Fruit fly (Drosophila melanogaster) whole organism, embryonic: ENCODE measurements around the gene RhoBTB.

Source experiments
- CG10431 ChIP-seq: fragments of 200-800 bp; sonication (Bioruptor generic); optimal IDR thresholded peaks from 3 replicates; lab custom pipeline; 2018; ENCODE audit warnings: missing biosample characterization, mild to moderate bottlenecking, missing genetic modification characterization
- CG10543 ChIP-seq: fragments of 200-800 bp; sonication (Bioruptor generic); optimal IDR thresholded peaks from 3 replicates; lab custom pipeline; 2017; ENCODE audit warnings: missing biosample characterization, mild to moderate bottlenecking, missing genetic modification characterization, moderate library complexity
- CG12299 ChIP-seq: fragments of 200-800 bp; sonication (Bioruptor generic); optimal IDR thresholded peaks from 2 replicates; lab custom pipeline; 2018; ENCODE audit warnings: missing biosample characterization, mild to moderate bottlenecking, missing genetic modification characterization
- CG13296 ChIP-seq: fragments of 200-800 bp; sonication (Bioruptor generic); optimal IDR thresholded peaks from 3 replicates; lab custom pipeline; 2018; ENCODE audit warnings: missing biosample characterization, mild to moderate bottlenecking, missing genetic modification characterization
- CG14965 ChIP-seq: fragments of 200-800 bp; sonication (Bioruptor generic); optimal IDR thresholded peaks from 2 replicates; lab custom pipeline; 2016; ENCODE audit warnings: missing biosample characterization, missing genetic modification characterization, borderline replicate concordance
- CG15479 ChIP-seq: fragments of 200-800 bp; sonication (Bioruptor generic); optimal IDR thresholded peaks from 3 replicates; lab custom pipeline; 2019; ENCODE audit warnings: missing biosample characterization, mild to moderate bottlenecking, missing genetic modification characterization, moderate library complexity
- CG15601 ChIP-seq: fragments of 200-800 bp; sonication (Bioruptor generic); optimal IDR thresholded peaks from 3 replicates; lab custom pipeline; 2019; ENCODE audit warnings: missing biosample characterization, mild to moderate bottlenecking, missing genetic modification characterization, moderate library complexity
- CG15696 ChIP-seq: fragments of 200-800 bp; sonication (Bioruptor generic); optimal IDR thresholded peaks from 2 replicates; lab custom pipeline; 2019; ENCODE audit warnings: missing biosample characterization, mild to moderate bottlenecking, missing genetic modification characterization, moderate library complexity
- CG1832 ChIP-seq: fragments of 200-800 bp; sonication (Bioruptor generic); optimal IDR thresholded peaks from 2 replicates; lab custom pipeline; 2017; ENCODE audit warnings: missing biosample characterization, mild to moderate bottlenecking, missing genetic modification characterization, inconsistent platforms
- CG2116 ChIP-seq: fragments of 200-800 bp; sonication (Bioruptor generic); optimal IDR thresholded peaks from 3 replicates; lab custom pipeline; 2018; ENCODE audit warnings: missing biosample characterization, mild to moderate bottlenecking, missing genetic modification characterization
- CG31388 ChIP-seq: fragments of 200-800 bp; sonication (Bioruptor generic); optimal IDR thresholded peaks from 2 replicates; lab custom pipeline; 2016; ENCODE audit warnings: missing biosample characterization, missing genetic modification characterization
- CG3163 ChIP-seq: fragments of 200-800 bp; sonication (Bioruptor generic); optimal IDR thresholded peaks from 3 replicates; lab custom pipeline; 2016; ENCODE audit warnings: missing biosample characterization, missing genetic modification characterization
- CG4617 ChIP-seq: fragments of 200-800 bp; sonication (Bioruptor generic); optimal IDR thresholded peaks from 3 replicates; lab custom pipeline; 2016; ENCODE audit warnings: missing biosample characterization, missing genetic modification characterization, borderline replicate concordance
- CG4854 ChIP-seq: fragments of 200-800 bp; sonication (Bioruptor generic); optimal IDR thresholded peaks from 2 replicates; lab custom pipeline; 2016; ENCODE audit warnings: missing biosample characterization, missing genetic modification characterization, inconsistent platforms
- CG6254 ChIP-seq: fragments of 200-800 bp; sonication (Bioruptor generic); optimal IDR thresholded peaks from 3 replicates; lab custom pipeline; 2017; ENCODE audit warnings: mild to moderate bottlenecking, missing biosample characterization, missing genetic modification reagents, missing genetic modification characterization
- CG6683 ChIP-seq: fragments of 200-800 bp; sonication (Bioruptor generic); optimal IDR thresholded peaks from 2 replicates; lab custom pipeline; 2017; ENCODE audit warnings: missing biosample characterization, mild to moderate bottlenecking, missing genetic modification characterization, missing genetic modification reagents
- CG7357 ChIP-seq: fragments of 200-800 bp; sonication (Bioruptor generic); IDR thresholded peaks from 3 replicates; pipeline ENCODE4 v1.3.6; 2022; ENCODE audit warnings: missing biosample characterization, missing genetic modification characterization
- CG9609 ChIP-seq: fragments of 200-800 bp; sonication (Bioruptor generic); optimal IDR thresholded peaks from 3 replicates; lab custom pipeline; 2016; ENCODE audit warnings: missing biosample characterization, missing genetic modification characterization
- CrebB ChIP-seq: fragments of 200-800 bp; sonication (Bioruptor generic); optimal IDR thresholded peaks from 3 replicates; lab custom pipeline; 2018; ENCODE audit warnings: missing biosample characterization, mild to moderate bottlenecking, missing genetic modification characterization
- D ChIP-seq, 2 experiments: fragments of 200-800 bp in 1 of 2; fragments of >200 bp in 1 of 2; sonication (Bioruptor generic) in 1 of 2; optimal IDR thresholded peaks; 2 replicates in 1 of 2; 3 replicates in 1 of 2; lab custom pipeline; 2017; ENCODE audit warnings: mild to moderate bottlenecking in 1 of 2, missing biosample characterization in 1 of 2, missing genetic modification characterization in 1 of 2, missing genetic modification reagents in 1 of 2
- H15 ChIP-seq: fragments of 200-800 bp; sonication (Bioruptor generic); IDR thresholded peaks from 3 replicates; pipeline ENCODE4 v1.3.6; 2022; ENCODE audit warnings: missing biosample characterization, missing genetic modification characterization
- MBD-R2 ChIP-seq: fragments of 200-800 bp; sonication (Bioruptor generic); IDR thresholded peaks from 2 replicates; pipeline ENCODE4 v1.3.6; 2022; ENCODE audit warnings: missing biosample characterization, missing genetic modification characterization
- Mrtf ChIP-seq: fragments of 200-800 bp; sonication (Bioruptor generic); IDR thresholded peaks from 3 replicates; pipeline ENCODE4 v1.3.6; 2022; ENCODE audit warnings: missing biosample characterization, missing genetic modification characterization
- Nf-YB ChIP-seq: fragments of 200-800 bp; sonication (Bioruptor generic); optimal IDR thresholded peaks from 3 replicates; lab custom pipeline; 2019; ENCODE audit warnings: missing biosample characterization, mild to moderate bottlenecking, missing genetic modification characterization, moderate library complexity
- Nf-YC ChIP-seq: fragments of 200-800 bp; optimal IDR thresholded peaks from 3 replicates; lab custom pipeline; 2019; ENCODE audit warnings: missing biosample characterization, mild to moderate bottlenecking, missing genetic modification characterization, moderate library complexity
- Rfx ChIP-seq: fragments of 200-800 bp; sonication (Bioruptor generic); IDR thresholded peaks from 2 replicates; pipeline ENCODE4 v1.3.6; 2022; ENCODE audit warnings: missing biosample characterization, missing genetic modification characterization
- Sry-β ChIP-seq: fragments of 200-800 bp; sonication (Bioruptor generic); optimal IDR thresholded peaks from 2 replicates; lab custom pipeline; 2018; ENCODE audit warnings: missing biosample characterization, mild to moderate bottlenecking, missing genetic modification characterization, moderate library complexity
- Ssrp ChIP-seq: fragments of 200-800 bp; sonication (Bioruptor generic); optimal IDR thresholded peaks from 2 replicates; lab custom pipeline; 2018; ENCODE audit warnings: missing biosample characterization, mild to moderate bottlenecking, missing genetic modification characterization, moderate library complexity
- Tbp ChIP-seq: fragments of >200 bp; optimal IDR thresholded peaks from 2 replicates; lab custom pipeline; 2018; ENCODE audit warnings: missing biosample characterization, missing genetic modification characterization
- btn ChIP-seq: fragments of 200-800 bp; sonication (Bioruptor generic); optimal IDR thresholded peaks from 2 replicates; lab custom pipeline; 2016; ENCODE audit warnings: missing biosample characterization, missing genetic modification characterization
- cg ChIP-seq: fragments of 200-800 bp; sonication (Bioruptor generic); optimal IDR thresholded peaks from 3 replicates; lab custom pipeline; 2019; ENCODE audit warnings: missing biosample characterization, mild to moderate bottlenecking, missing genetic modification characterization, moderate library complexity
- ci ChIP-seq: fragments of 200-800 bp; sonication (Bioruptor generic); IDR thresholded peaks from 3 replicates; pipeline ENCODE4 v1.3.6; 2022; ENCODE audit warnings: missing biosample characterization, missing genetic modification characterization
- crc ChIP-seq: fragments of 200-800 bp; sonication (Bioruptor generic); optimal IDR thresholded peaks from 2 replicates; lab custom pipeline; 2016; ENCODE audit warnings: missing biosample characterization, missing genetic modification characterization
- h ChIP-seq: fragments of >200 bp; optimal IDR thresholded peaks from 2 replicates; lab custom pipeline; 2017
- jing ChIP-seq: fragments of 200-800 bp; sonication (Bioruptor generic); optimal IDR thresholded peaks from 2 replicates; lab custom pipeline; 2018; ENCODE audit warnings: missing biosample characterization, mild to moderate bottlenecking, missing genetic modification characterization
- ken ChIP-seq: fragments of 200-800 bp; sonication (Bioruptor generic); IDR thresholded peaks from 3 replicates; pipeline ENCODE4 v1.3.6; 2022; ENCODE audit warnings: missing biosample characterization, missing genetic modification characterization
- knrl ChIP-seq: fragments of 200-800 bp; sonication (Bioruptor generic); IDR thresholded peaks from 3 replicates; pipeline ENCODE4 v1.3.6; 2022; ENCODE audit warnings: missing biosample characterization, missing genetic modification characterization; ENCODE audit not compliant: partially characterized antibody
- mld ChIP-seq: fragments of 200-800 bp; sonication (Bioruptor generic); IDR thresholded peaks from 3 replicates; pipeline ENCODE4 v1.3.6; 2022; ENCODE audit warnings: missing biosample characterization, missing genetic modification characterization; ENCODE audit not compliant: partially characterized antibody
- org-1 ChIP-seq: fragments of 200-800 bp; sonication (Bioruptor generic); optimal IDR thresholded peaks from 2 replicates; lab custom pipeline; 2017; ENCODE audit warnings: missing biosample characterization, missing genetic modification characterization
- pb ChIP-seq: fragments of 200-800 bp; sonication (Bioruptor generic); optimal IDR thresholded peaks from 3 replicates; lab custom pipeline; 2016; ENCODE audit warnings: missing biosample characterization, missing genetic modification characterization
- pzg ChIP-seq: fragments of 200-800 bp; sonication (Bioruptor generic); optimal IDR thresholded peaks from 3 replicates; lab custom pipeline; 2018; ENCODE audit warnings: missing biosample characterization, mild to moderate bottlenecking, missing genetic modification characterization, moderate library complexity
- schlank ChIP-seq: fragments of 200-800 bp; sonication (Bioruptor generic); optimal IDR thresholded peaks from 2 replicates; lab custom pipeline; 2018; ENCODE audit warnings: missing biosample characterization, mild to moderate bottlenecking, missing genetic modification characterization
- sens ChIP-seq: fragments of 200-800 bp; sonication (Bioruptor generic); peaks from one replicate; lab custom pipeline; 2016; ENCODE audit warnings: missing biosample characterization, missing genetic modification characterization
- sens-2 ChIP-seq: fragments of 200-800 bp; sonication (Bioruptor generic); IDR thresholded peaks from 2 replicates; pipeline ENCODE4 v1.3.6; 2022; ENCODE audit warnings: missing biosample characterization, missing genetic modification characterization
- shn ChIP-seq: fragments of 200-800 bp; sonication (Bioruptor generic); optimal IDR thresholded peaks from 3 replicates; lab custom pipeline; 2016; ENCODE audit warnings: missing biosample characterization, missing genetic modification characterization
- tio ChIP-seq: fragments of 200-800 bp; sonication (Bioruptor generic); optimal IDR thresholded peaks from 2 replicates; lab custom pipeline; 2017; ENCODE audit warnings: missing biosample characterization, missing genetic modification characterization, inconsistent platforms
- trem ChIP-seq: fragments of 200-800 bp; optimal IDR thresholded peaks from 3 replicates; lab custom pipeline; 2019; ENCODE audit warnings: missing biosample characterization, mild to moderate bottlenecking, missing genetic modification characterization, moderate library complexity
- zen2 ChIP-seq: fragments of 200-800 bp; sonication (Bioruptor generic); IDR thresholded peaks from 3 replicates; pipeline ENCODE4 v1.3.6; 2022; ENCODE audit warnings: missing biosample characterization, missing genetic modification characterization; ENCODE audit not compliant: partially characterized antibody

The RhoBTB gene

dm6 chr3L:20384086-20384810 lies 8.2 kb downstream of the RhoBTB start, which contains the start of the genes CG5498 and fbl (continued):
- TF ChIP-seq zen2 (GFP tag; lab: Robert Waterston, UW), result no peak; the same call in 2 of the 3 replicates
- no peak for TF ChIP-seq Nf-YB
- TF ChIP-seq CG15601 (tag; lab: Kevin White, UChicago), result peak; percentile 56
- TF ChIP-seq Nf-YC, result peak; percentile 68
- peak; percentile 8 for TF ChIP-seq org-1 (GFP tag; lab: Kevin White, UChicago)
- TF ChIP-seq CG4617, result peak; percentile 8
- TF ChIP-seq ken, result no peak
- peak; percentile 43 for TF ChIP-seq CG10431 (GFP tag; lab: Kevin White, UChicago)
- TF ChIP-seq schlank (tag; lab: Kevin White, UChicago), result no peak
- no peak for TF ChIP-seq cg
- TF ChIP-seq D (optimal IDR thresholded peaks at IDR 0.05; lab: Kevin White, UChicago), result no peak
- TF ChIP-seq D (GFP tag; optimal IDR thresholded peaks at IDR 0.05; lab: Kevin White, UChicago), result peak; percentile 41
- TF ChIP-seq Ssrp (tag; lab: Kevin White, UChicago), result peak; percentile 32
- TF ChIP-seq CG10543, result peak; percentile 74
- peak; percentile 83 for TF ChIP-seq trem (tag; lab: Kevin White, UChicago)
- TF ChIP-seq Mrtf (GFP tag; lab: Robert Waterston, UW), result no peak
- TF ChIP-seq H15 (GFP tag; lab: Robert Waterston, UW), result no peak

- TF ChIP-seq sens (peak; percentile 61), h (lab: Kevin White, UChicago) (no peak), CG15696 (tag; lab: Kevin White, UChicago) (no peak)
Observed at dm6 chr3L:20385006-20385405, 9.0 kb downstream of the RhoBTB start.

- TF ChIP-seq CG3163 (GFP tag; lab: Kevin White, UChicago), result no peak
- TF ChIP-seq jing (GFP tag; lab: Kevin White, UChicago), result no peak
- no peak for TF ChIP-seq pzg (GFP tag; lab: Kevin White, UChicago)
- TF ChIP-seq ci (GFP tag; lab: Robert Waterston, UW), result peak; percentile 24; the same call in 1 of the 3 replicates
- TF ChIP-seq CrebB (tag; lab: Kevin White, UChicago), result peak; percentile 17
- no peak for TF ChIP-seq knrl
- no peak for TF ChIP-seq Sry-β (GFP tag; lab: Kevin White, UChicago)
- TF ChIP-seq btn, result no peak
- no peak for TF ChIP-seq CG31388
- no peak for TF ChIP-seq CG9609 (GFP tag; lab: Kevin White, UChicago)
- TF ChIP-seq CG13296, result no peak
- TF ChIP-seq pb (GFP tag; lab: Kevin White, UChicago), result no peak
- no peak for TF ChIP-seq mld
- no peak for TF ChIP-seq Rfx (GFP tag; lab: Robert Waterston, UW)
- TF ChIP-seq CG7357, result no peak
- TF ChIP-seq MBD-R2 (GFP tag; lab: Robert Waterston, UW), result no peak
- TF ChIP-seq CG6254 (GFP tag; lab: Kevin White, UChicago), result no peak
- TF ChIP-seq Tbp (GFP tag; lab: Kevin White, UChicago), result no peak
- TF ChIP-seq CG14965 (GFP tag; lab: Kevin White, UChicago), result no peak
- no peak for TF ChIP-seq shn (GFP tag; lab: Kevin White, UChicago)
- TF ChIP-seq CG12299 (tag; lab: Kevin White, UChicago), result no peak
- TF ChIP-seq CG1832, result no peak
- TF ChIP-seq CG2116 (GFP tag; lab: Kevin White, UChicago), result no peak
- no peak for TF ChIP-seq crc
- no peak for TF ChIP-seq CG4854 (GFP tag; lab: Kevin White, UChicago)
- TF ChIP-seq sens-2 (GFP tag; lab: Robert Waterston, UW), result peak; percentile 85
- TF ChIP-seq CG6683, result no peak
- peak; percentile 81 for TF ChIP-seq CG15479
- TF ChIP-seq tio (GFP tag; lab: Kevin White, UChicago), result no peak
Observed at dm6 chr3L:20385408-20385807, 9.4 kb downstream of the RhoBTB start.
